Worm (Caenorhabditis elegans) whole organism, mixed stage, embryonic: ENCODE data around the gene clc-1.
A peak's percentile ranks its signal among the peaks of the same experiment; 100 is the strongest.

Experiments
- M03D4.4 ChIP-seq: sonication (generic microtip); optimal IDR thresholded peaks from 2 replicates; lab custom pipeline; 2017; ENCODE audit warnings: mild to moderate bottlenecking, missing genetic modification characterization, missing compliant biosample characterization
- blmp-1 ChIP-seq: fragments of 150-350 bp; optimal IDR thresholded peaks from 2 replicates; lab custom pipeline; 2014; ENCODE audit warnings: missing biosample characterization, missing genetic modification characterization
- cnd-1 ChIP-seq: fragments of 200-800 bp; sonication (Bioruptor generic); optimal IDR thresholded peaks from 2 replicates; lab custom pipeline; 2018; ENCODE audit warnings: mild to moderate bottlenecking, missing genetic modification characterization, missing compliant biosample characterization
- elt-1 ChIP-seq: sonication (generic microtip); optimal IDR thresholded peaks from 2 replicates; lab custom pipeline; 2017; ENCODE audit warnings: missing genetic modification characterization, mild to moderate bottlenecking, missing compliant biosample characterization, antibody characterized with exemption, moderate library complexity, borderline replicate concordance; ENCODE audit not compliant: insufficient read depth
- lsy-2 ChIP-seq: fragments of 150-350 bp; optimal IDR thresholded peaks from 2 replicates; lab custom pipeline; 2014; ENCODE audit warnings: missing biosample characterization, missing genetic modification characterization
- mab-5 ChIP-seq: fragments of 150-350 bp; optimal IDR thresholded peaks from 2 replicates; lab custom pipeline; 2014; ENCODE audit warnings: missing biosample characterization, missing genetic modification characterization
- mls-2 ChIP-seq: sonication (generic microtip); optimal IDR thresholded peaks from 2 replicates; lab custom pipeline; 2016; ENCODE audit warnings: mild to moderate bottlenecking, missing genetic modification characterization, moderate library complexity, missing compliant biosample characterization
- nhr-12 ChIP-seq: fragments of 150-350 bp; optimal IDR thresholded peaks from 2 replicates; lab custom pipeline; 2014; ENCODE audit warnings: missing biosample characterization, missing genetic modification characterization
- nhr-237 ChIP-seq: fragments of 150-350 bp; optimal IDR thresholded peaks from 2 replicates; lab custom pipeline; 2014; ENCODE audit warnings: missing biosample characterization, missing genetic modification characterization
- nhr-28 ChIP-seq: fragments of 150-350 bp; optimal IDR thresholded peaks from 2 replicates; lab custom pipeline; 2014; ENCODE audit warnings: missing biosample characterization, missing genetic modification characterization
- nhr-76 ChIP-seq: sonication (generic microtip); optimal IDR thresholded peaks from 2 replicates; lab custom pipeline; 2017; ENCODE audit warnings: missing biosample characterization, missing genetic modification characterization
- snpc-4 ChIP-seq: fragments of 150-350 bp; optimal IDR thresholded peaks from 2 replicates; lab custom pipeline; 2014; ENCODE audit warnings: missing biosample characterization, missing genetic modification characterization
- unc-39 ChIP-seq: fragments of 150-350 bp; optimal IDR thresholded peaks from 2 replicates; lab custom pipeline; 2014; ENCODE audit warnings: missing biosample characterization, missing genetic modification characterization

DNA sequence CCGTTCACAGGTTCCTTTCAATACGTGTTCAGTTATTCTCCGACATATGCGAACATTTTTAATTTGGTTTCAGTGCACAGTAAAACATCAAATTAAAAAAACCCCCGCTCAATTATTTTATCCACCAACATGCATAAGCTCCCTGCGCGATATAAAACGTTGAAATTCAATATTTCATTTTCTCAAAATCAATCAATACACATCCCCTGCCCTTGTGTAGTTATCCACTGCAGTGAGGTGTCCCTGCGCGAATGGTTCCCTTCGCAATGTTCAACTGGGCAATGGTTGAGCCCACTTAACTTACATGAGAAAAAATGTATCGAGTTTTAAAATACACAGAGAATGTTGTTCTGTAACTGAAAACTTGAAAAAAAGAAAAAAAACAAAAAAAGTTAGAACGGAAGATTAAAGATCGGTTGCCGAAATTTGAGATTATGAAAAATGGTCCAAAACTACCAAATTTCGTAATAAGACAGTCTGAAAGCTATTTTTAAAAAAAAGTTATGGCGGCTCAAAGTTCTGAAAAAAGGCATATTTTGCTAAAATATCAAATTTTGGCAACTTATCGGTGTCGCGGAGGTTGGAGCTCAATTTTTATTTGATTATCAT, 46.8 kb downstream of the clc-1 start:
- TF ChIP-seq snpc-4 = no peak
- TF ChIP-seq M03D4.4 = peak; percentile 82
- TF ChIP-seq mab-5 (tag; lab: Kevin White, UChicago) = peak; percentile 93
- TF ChIP-seq unc-39 (tag; lab: Kevin White, UChicago) = peak; percentile 94
- TF ChIP-seq nhr-28 (tag; lab: Kevin White, UChicago) = peak; percentile 79
- peak; percentile 58 for TF ChIP-seq blmp-1 (tag; lab: Kevin White, UChicago)
- peak; percentile 73 for TF ChIP-seq elt-1 (tag; lab: Kevin White, UChicago)
- TF ChIP-seq cnd-1 (tag; lab: Kevin White, UChicago) = peak; percentile 93
- peak; percentile 100 for TF ChIP-seq nhr-237 (tag; lab: Kevin White, UChicago)
- peak; percentile 100 for TF ChIP-seq nhr-12 (tag; lab: Kevin White, UChicago)
- TF ChIP-seq mls-2 = peak; percentile 93
- peak; percentile 53 for TF ChIP-seq nhr-76 (tag; lab: Kevin White, UChicago)
- TF ChIP-seq lsy-2 (tag; lab: Kevin White, UChicago) = peak; percentile 91
